Fruit fly (Drosophila melanogaster) whole organism, larva: ENCODE measurements around the gene CG7295.

Experiments used
- noc ChIP-seq: fragments of 200-800 bp; sonication (Bioruptor generic); optimal IDR thresholded peaks from 3 replicates; lab custom pipeline; 2019; ENCODE audit warnings: missing biosample characterization, mild to moderate bottlenecking, missing genetic modification characterization, moderate library complexity

CG7295 gene

DNA sequence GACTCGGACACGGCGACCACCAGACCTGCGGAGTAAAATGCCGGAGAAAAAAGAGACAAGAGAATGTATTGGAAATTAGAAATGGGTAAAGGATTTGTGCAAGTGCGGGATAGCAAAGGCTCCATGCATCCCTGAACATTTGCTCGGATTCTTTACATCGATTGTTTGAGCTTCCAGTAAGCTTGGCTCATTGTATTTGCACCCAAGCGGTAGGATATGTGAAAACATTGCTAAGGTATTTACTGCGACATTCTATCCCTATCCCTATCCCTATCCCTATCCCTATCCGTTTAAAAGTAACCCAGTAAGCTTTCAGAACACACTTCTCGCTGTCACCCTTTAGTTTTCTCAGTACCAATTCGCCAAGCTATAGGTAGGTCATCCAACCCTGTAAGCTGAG is at the start of gene CG7295:
TSS of gene CG7295 (plus strand) at position 301 of the 400 bp plus-strand sequence.
- TF ChIP-seq noc (tag; lab: Kevin White, UChicago): no peak

DNA sequence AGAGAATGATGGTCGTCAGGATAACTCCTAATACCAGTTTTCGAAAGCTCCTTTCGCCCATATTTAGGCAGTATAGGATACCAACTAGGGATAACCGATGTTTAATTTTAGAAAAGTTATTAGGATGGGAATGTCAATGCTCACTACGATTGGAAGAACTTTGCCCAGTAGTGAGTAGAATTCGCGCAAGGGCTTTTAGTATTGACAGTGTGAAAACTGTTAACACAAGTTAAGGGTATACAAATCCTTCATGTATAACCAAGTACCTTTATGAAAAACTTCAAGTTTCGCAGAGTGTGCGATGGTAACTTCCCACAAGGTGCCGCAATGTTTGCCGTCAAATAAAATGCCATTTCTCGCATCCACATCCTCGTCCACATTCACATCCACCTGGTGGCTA is 46.4 kb upstream of the CG7295 start, which contains the start of gene CG31933:
TSS of gene CG31933 (minus strand) at position 101 of the 400 bp plus-strand sequence.
- no peak for TF ChIP-seq noc (tag; lab: Kevin White, UChicago)

DNA sequence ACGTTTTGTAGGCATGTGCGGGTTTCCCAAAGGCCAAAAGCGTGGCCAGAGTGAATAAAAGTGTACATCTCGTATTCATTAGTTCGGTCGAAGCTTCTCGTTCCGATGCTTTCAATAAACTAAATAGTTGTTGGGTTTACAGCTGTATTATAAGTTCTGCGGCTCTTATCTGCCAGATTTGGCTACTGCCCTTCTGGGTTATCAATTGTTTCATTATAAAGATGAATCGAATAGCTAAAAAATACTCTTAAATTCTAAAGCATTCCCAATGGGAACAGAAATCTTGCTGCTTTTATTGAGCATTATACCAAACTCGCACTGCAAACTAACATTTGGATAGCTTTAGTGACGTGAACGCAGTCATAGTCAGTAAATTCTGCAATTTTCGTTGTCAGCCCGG is 43.2 kb upstream of the CG7295 start, which contains the start of gene CG31664:
TSS of gene CG31664 (minus strand) at position 101 of the 400 bp plus-strand sequence.
- peak; percentile 11 for TF ChIP-seq noc (tag; lab: Kevin White, UChicago)

DNA sequence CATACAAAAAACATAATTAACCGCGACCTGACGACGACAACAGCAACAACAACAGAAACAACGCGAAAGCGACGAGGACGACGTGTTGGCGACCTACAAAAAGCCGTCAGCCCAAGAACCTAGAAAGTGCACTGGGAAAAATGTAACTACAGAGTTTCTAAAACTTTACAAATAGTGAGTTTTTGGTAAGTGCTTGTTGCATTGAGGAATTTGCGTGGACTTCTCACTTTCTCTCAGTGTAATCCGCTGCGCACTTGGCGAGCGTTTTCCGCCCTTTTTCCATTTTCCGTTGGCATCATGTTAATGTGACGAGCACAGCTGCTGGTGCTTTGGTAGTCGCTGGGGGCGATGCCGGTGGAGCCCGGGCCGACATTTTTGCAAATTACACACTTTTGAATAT is 41.3 kb upstream of the CG7295 start:
- no peak for TF ChIP-seq noc (tag; lab: Kevin White, UChicago)

DNA sequence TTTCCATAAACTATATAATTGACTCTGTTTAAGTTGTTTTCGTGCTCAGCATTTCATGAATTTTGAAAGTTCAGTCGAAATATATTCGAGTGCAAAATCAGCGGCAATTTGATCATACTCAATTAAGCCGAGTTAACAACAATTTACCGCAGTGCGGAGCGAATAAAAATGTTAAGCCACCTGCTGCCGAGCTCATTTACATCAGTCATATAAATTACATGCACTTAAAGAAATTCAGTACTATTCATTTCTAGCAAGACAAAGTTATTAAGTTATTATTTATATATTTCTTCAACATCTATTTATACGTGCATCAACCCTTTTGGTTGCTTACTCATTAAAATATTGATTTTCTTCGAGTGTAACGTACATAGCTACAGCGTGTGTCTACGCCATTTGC is 37.1 kb upstream of the CG7295 start, which contains the start of gene c-cup:
TSS of gene c-cup (minus strand) at position 101 of the 400 bp plus-strand sequence.
- no peak for TF ChIP-seq noc (tag; lab: Kevin White, UChicago)

DNA sequence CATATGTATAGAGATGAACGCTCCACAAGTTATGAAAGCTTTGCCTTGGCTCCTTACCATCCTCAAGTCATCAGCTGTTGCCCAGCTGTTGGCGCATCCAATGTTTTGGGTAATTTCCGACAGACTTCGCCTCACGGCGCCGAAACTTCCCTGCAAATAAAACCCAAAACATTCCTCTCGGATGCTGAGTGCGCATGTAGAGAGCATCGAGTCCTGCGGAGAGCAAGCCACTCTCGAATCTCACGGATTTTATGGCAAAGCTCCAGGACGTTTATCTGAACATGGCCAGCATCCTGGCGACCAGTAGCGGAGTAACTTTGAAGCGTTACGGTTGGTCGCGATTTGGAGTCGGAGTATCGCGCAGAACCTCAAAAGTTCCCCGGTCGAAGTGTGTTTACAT is 33.4 kb upstream of the CG7295 start, which contains the start of gene wry:
TSS of gene wry (plus strand) at position 301 of the 400 bp plus-strand sequence.
- no peak for TF ChIP-seq noc (tag; lab: Kevin White, UChicago)

DNA sequence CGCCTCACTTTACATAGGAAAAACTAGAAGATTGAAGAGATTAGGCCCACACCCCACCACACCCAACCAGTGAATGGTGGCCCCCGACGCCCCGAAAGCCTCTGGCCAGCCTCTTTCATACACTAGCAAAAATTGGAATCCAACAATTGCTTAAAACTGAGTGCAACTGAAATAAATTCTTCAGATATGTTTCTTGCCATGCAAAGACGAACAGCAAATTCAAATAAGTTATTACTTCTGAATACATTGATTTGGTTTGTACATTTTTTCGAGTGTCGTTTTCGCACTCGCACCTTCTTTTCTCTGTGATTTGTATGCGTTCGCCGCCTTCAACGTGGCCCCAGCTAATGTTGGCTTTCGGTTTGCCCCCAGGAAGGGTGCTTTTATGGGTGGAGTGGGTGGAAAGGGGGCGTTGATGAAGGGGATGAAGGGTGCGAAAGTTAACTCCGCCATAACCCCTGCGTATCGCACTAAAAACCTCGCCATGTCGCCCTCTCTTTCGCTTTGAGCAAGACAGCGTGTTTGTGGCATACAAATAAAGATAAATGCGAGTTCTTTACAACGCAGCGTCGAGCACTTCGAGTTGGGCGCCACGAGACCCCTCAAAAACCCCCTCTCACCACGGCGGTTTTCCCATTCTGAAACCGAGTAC is 31.8 kb upstream of the CG7295 start:
- no peak for TF ChIP-seq noc (tag; lab: Kevin White, UChicago)

DNA sequence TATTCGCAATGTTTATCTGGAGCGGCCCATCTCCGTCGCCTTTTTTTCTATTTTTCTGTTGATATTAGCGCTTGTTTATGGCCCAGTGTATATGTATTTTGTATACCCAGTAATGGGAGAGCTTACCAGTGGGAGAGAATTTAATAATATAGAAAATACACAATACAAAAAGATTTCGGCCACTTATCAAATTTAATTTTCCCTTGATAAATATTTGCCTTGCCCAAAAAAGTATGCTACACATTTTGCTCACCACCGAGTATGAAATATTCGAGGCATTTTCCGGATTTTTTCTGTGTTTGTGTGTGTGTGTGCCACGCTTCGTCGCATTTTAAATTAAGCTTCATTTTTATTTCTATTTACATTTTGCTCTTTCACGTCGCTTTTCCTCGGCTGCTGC is 30.6 kb upstream of the CG7295 start:
- no peak for TF ChIP-seq noc (tag; lab: Kevin White, UChicago)

DNA sequence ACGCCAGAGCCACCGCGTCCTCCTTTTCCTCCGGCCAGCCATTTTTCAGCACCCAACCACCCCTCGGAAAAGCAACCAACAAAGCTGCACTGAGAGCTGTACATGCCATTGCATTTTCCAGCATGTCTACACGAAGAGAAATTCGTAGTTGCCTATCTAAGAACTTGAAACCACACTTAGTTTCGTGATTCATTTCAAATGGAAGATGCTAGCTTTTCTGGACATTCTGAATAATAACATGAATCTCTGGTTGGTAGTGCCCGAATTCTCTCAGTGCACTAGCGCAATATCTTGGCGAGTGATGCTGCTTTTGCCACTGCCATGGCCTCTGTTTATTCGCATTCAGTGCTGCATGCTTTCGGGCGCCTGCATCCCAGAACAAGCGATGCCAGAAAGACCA is 7.6 kb upstream of the CG7295 start:
- TF ChIP-seq noc (tag; lab: Kevin White, UChicago): no peak

DNA sequence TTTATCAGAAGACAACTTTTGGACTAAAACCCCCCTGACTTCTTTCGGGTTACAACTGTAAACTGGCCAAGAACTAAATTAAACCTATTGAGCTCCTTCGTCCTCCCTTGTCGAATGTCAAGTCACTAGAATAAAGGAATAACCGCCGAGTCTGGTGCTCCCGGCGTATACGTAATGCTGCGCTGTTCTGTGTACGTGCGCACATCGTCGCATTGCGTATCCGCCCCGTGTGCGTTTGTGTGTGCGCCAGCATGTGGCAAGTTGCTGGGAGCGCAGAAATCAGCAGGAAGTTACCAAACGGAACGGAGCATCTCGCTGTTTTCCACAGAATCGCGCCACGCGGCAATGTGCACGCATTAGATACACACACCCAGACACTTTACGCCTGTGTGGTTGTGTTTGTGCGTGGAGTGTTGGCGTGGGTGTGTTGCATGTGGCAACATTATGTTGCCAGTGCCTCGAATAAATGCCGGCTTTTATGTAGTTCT is 4.0 kb downstream of the CG7295 start:
- TF ChIP-seq noc (tag; lab: Kevin White, UChicago): no peak

DNA sequence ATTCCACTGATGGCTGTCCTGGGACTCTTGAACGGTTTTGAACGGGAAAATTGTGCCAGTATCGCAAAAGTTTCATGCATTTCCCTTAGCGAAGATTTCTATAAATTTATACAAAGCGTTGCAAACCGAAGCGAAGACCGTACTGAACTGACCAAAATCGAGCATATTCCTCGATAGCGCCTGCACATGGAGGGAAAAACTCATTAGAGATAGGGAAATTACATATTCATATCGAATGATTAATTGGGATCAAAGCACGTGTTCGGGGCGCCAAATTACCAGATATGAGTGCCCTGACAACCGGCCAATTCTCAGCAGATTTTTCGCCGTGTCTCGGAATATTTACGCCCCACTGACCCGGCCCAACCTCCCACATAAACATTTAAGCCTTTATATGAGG is 11.8 kb downstream of the CG7295 start, which contains the start of gene CG31663:
TSS of gene CG31663 (minus strand) at position 101 of the 400 bp plus-strand sequence.
- TF ChIP-seq noc (tag; lab: Kevin White, UChicago): no peak

DNA sequence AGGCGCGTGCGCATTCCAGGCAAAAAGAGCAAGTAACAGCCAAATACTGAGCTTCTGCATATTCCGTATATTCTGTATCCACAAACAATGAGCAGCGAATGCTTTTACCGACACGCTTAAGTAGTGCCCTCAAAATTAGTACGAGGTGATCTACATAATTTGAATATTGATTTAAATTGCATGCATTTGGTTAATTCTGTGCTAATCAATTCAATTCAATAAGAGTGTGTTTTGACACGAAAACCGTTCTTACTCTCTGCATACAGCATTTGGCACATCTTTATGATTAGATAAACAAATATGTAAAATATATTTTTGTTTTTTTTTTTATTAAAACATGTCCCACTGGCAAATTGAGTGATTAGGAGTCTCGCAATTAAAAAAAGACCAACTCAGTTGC is 13.5 kb downstream of the CG7295 start, which contains the start of gene CG15358:
TSS of gene CG15358 (minus strand) at position 101 of the 400 bp plus-strand sequence.
- TF ChIP-seq noc (tag; lab: Kevin White, UChicago): no peak

DNA sequence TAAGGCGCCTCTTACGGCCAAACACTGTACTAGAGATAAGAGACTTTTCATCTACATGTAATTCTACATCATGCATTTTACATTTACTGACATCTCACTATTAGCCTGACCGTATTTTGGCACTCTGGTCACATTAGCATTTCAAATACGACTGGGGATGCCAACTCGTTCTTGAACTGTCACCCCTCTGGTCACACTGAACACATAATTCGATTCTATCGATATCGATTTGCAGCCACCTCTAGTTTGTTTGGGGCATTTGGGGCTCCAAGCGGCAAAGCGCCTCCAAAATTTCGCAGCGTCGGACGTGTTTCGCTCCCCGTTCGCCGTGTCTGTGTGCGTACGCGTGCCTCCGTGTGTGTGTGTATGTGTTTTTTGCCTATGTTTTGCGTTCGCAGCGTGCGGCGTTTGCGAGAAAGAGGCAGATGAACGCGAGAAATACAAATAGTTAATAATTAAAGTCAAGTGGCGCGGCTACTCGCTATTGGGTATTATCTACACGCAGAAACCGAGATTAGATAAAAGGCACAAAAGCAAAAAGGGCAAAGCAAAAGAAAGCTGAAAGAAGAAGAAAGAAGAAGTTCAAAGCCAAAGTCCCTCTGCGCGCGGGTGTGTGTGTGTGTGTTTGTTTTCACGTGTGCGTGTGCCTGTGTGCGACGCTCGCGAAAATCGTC is 14.9 kb downstream of the CG7295 start, which contains the start of gene Wdr62:
TSS of gene Wdr62 (plus strand) at position 214 of the 674 bp plus-strand sequence.
- peak; percentile 56 for TF ChIP-seq noc (tag; lab: Kevin White, UChicago)

DNA sequence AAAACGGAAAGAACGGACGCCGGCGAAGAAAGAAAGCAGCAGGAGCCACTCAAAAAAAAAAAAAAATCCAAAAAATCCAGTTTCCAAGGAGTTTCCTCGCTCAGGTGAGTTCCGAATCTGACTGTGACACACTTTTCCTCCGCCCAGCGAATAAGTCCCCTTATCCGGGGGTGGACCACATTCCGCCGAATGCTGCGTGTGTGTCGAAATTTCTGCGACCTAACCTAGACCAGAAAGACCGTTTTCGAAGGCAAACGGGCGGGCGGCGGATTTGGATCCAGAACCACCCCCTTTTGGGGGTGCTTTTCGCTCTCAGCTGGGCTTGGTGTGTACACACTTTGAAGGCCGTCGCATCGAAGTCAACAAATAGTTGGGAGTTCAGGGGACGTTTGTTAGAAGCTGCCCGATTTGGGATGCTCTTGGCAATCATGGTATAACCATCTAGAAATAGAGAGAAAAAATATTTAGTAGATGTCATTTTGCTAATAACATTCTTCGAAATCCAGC is 15.7 kb downstream of the CG7295 start:
- no peak for TF ChIP-seq noc (tag; lab: Kevin White, UChicago)

DNA sequence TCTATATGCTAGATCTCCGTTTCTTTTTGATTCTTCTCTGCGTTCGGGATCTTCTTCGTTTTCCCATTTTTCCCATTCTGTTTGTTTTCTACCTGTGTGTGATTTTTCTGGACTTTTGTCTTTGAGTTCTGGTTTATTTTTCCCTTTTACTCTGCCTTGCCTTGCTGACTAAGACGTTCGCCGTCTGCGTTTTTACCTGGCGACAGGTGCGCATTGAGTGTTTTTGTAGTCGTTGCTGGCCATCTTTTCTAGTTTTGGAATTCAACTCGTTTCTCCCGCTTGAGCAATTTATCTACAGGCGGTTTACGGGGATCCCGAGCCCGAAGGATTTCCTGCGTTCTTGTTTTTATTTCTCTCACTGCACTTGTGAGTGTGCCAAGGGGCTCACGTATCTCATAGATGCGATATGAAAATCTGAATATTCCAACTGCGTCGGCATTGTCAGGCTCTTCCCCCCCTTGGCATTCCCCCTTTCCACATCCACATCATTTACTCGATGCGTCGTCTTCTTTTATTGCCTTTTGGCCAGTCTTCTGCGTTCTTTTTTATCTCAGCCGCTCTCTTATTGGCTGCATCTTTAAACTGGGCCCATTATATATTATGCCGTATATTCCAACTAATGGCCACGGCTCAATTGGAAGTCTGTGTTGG is 17.1 kb downstream of the CG7295 start:
- no peak for TF ChIP-seq noc (tag; lab: Kevin White, UChicago)
